Worm (Caenorhabditis elegans): ENCODE data around the gene F54D1.6.
A peak's percentile ranks its signal among the peaks of the same experiment; 100 is the strongest.
"Not testable (repeated sequence)": the region's sequence is repeated elsewhere in the genome, so short reads cannot be mapped to it uniquely, and the experiment has no call there.

Gene F54D1.6

ce11 chrIV:11261535-11261934, 26.1 kb upstream of the F54D1.6 start, which contains the start of gene F54D1.1:
Gene F54D1.1 (plus strand): TSS chrIV:11261835.
- TF ChIP-seq sma-3 (GFP tag; optimal IDR thresholded peaks at IDR 0.05) = no peak
- no peak for TF ChIP-seq unc-55 (GFP tag; optimal IDR thresholded peaks at IDR 0.05)
- no peak for TF ChIP-seq elt-3 (tag; optimal IDR thresholded peaks at IDR 0.05)
- TF ChIP-seq lsy-2 (tag; optimal IDR thresholded peaks at IDR 0.05) = no peak
- TF ChIP-seq lin-39 (tag; optimal IDR thresholded peaks at IDR 0.05) = no peak
- TF ChIP-seq nhr-12 (tag; optimal IDR thresholded peaks at IDR 0.05) = no peak
- no peak for TF ChIP-seq lin-13 (GFP tag; optimal IDR thresholded peaks at IDR 0.05)
- no peak for TF ChIP-seq gmeb-1 (tag; optimal IDR thresholded peaks at IDR 0.05)
- TF ChIP-seq peb-1 (tag; optimal IDR thresholded peaks at IDR 0.05) = no peak
- TF ChIP-seq ztf-1 (GFP tag; conservative IDR thresholded peaks at IDR 0.05) = no peak
- no peak for TF ChIP-seq mdl-1 (tag; optimal IDR thresholded peaks at IDR 0.05)
- TF ChIP-seq Y55F3AM.14 (GFP tag; optimal IDR thresholded peaks at IDR 0.05) = no peak
- no peak for TF ChIP-seq dmd-4 (tag; optimal IDR thresholded peaks at IDR 0.05)
- no peak for TF ChIP-seq nhr-10 (tag; optimal IDR thresholded peaks at IDR 0.05)
- no peak for TF ChIP-seq ztf-4 (tag; optimal IDR thresholded peaks at IDR 0.05)
- no peak for TF ChIP-seq unc-62 (GFP tag; optimal IDR thresholded peaks at IDR 0.05)
- no peak for TF ChIP-seq ZK546.5 (tag; optimal IDR thresholded peaks at IDR 0.05)

ce11 chrIV:11263101-11263500, 24.5 kb upstream of the F54D1.6 start, which contains the start of gene col-126:
Gene col-126 (plus strand): TSS chrIV:11263401.
- not testable (repeated sequence) for TF ChIP-seq dmd-4, skn-1, zag-1 (tag; optimal IDR thresholded peaks at IDR 0.05)

ce11 chrIV:11266090-11266489, 21.5 kb upstream of the F54D1.6 start, which contains the start of gene col-127:
Gene col-127 (minus strand): TSS chrIV:11266190.
- no peak for TF ChIP-seq unc-55 (GFP tag; optimal IDR thresholded peaks at IDR 0.05)

- TF ChIP-seq F13H6.1 (tag; optimal IDR thresholded peaks at IDR 0.05) = peak; percentile 57
- no peak for TF ChIP-seq nhr-6 (tag; optimal IDR thresholded peaks at IDR 0.05)
These were observed 18.1 kb upstream of the F54D1.6 start for ce11 chrIV:11269483-11269882.

- no peak for TF ChIP-seq ceh-82 (tag; optimal IDR thresholded peaks at IDR 0.05)
- TF ChIP-seq nhr-129 (tag; optimal IDR thresholded peaks at IDR 0.05) = peak; percentile 32
These were observed 16.3 kb upstream of the F54D1.6 start, which contains the start of gene nhr-7 for ce11 chrIV:11271262-11271661. Gene nhr-7 (minus strand): TSS chrIV:11271362.

ce11 chrIV:11273151-11273550, 14.5 kb upstream of the F54D1.6 start, which contains the start of gene gtl-2:
Gene gtl-2 (plus strand): TSS chrIV:11273451.
- TF ChIP-seq sma-9 (GFP tag; optimal IDR thresholded peaks at IDR 0.05) = no peak
- TF ChIP-seq sma-9 (tag; optimal IDR thresholded peaks at IDR 0.05) = no peak
- no peak for TF ChIP-seq dmd-4 (tag; optimal IDR thresholded peaks at IDR 0.05)
- no peak for TF ChIP-seq ztf-4 (tag; optimal IDR thresholded peaks at IDR 0.05)
- TF ChIP-seq zag-1 (tag; optimal IDR thresholded peaks at IDR 0.05) = no peak
- TF ChIP-seq ztf-1 (GFP tag; conservative IDR thresholded peaks at IDR 0.05) = no peak
- no peak for TF ChIP-seq R02D3.7 (tag; optimal IDR thresholded peaks at IDR 0.05)
- no peak for TF ChIP-seq lin-39 (tag; optimal IDR thresholded peaks at IDR 0.05)
- TF ChIP-seq nhr-237 (tag; optimal IDR thresholded peaks at IDR 0.05) = no peak
- TF ChIP-seq gmeb-1 (tag; optimal IDR thresholded peaks at IDR 0.05) = no peak
- TF ChIP-seq aly-2 (tag; optimal IDR thresholded peaks at IDR 0.05) = no peak
- no peak for TF ChIP-seq skn-1 (tag; optimal IDR thresholded peaks at IDR 0.05)
- TF ChIP-seq lin-11 (tag; optimal IDR thresholded peaks at IDR 0.05) = no peak
- TF ChIP-seq ama-1 (optimal IDR thresholded peaks at IDR 0.05) = no peak
- TF ChIP-seq F13H6.1 (tag; optimal IDR thresholded peaks at IDR 0.05) = no peak
- TF ChIP-seq snpc-4 (tag; optimal IDR thresholded peaks at IDR 0.05) = no peak
- TF ChIP-seq fos-1 (tag; optimal IDR thresholded peaks at IDR 0.05) = no peak
- no peak for TF ChIP-seq ceh-82 (tag; optimal IDR thresholded peaks at IDR 0.05)
- no peak for TF ChIP-seq Y55F3AM.14 (GFP tag; optimal IDR thresholded peaks at IDR 0.05)
- no peak for TF ChIP-seq nhr-23 (tag; optimal IDR thresholded peaks at IDR 0.05)
